Worm (Caenorhabditis elegans) whole organism, L1 larva: Measurements from ENCODE around the gene ilys-5.

Source experiments
- efl-3 ChIP-seq: fragments of 200-800 bp; sonication (Bioruptor generic); optimal IDR thresholded peaks from 2 replicates; lab custom pipeline; 2018; ENCODE audit warnings: mild to moderate bottlenecking, missing genetic modification characterization, missing compliant biosample characterization
- mep-1 ChIP-seq: fragments of 150-350 bp; optimal IDR thresholded peaks from 2 replicates; lab custom pipeline; 2014; ENCODE audit warnings: missing biosample characterization, missing genetic modification characterization
- nhr-85 ChIP-seq: sonication (generic microtip); peaks from one replicate; lab custom pipeline; 2016; ENCODE audit warnings: missing genetic modification characterization, inconsistent platforms, missing compliant biosample characterization

DNA sequence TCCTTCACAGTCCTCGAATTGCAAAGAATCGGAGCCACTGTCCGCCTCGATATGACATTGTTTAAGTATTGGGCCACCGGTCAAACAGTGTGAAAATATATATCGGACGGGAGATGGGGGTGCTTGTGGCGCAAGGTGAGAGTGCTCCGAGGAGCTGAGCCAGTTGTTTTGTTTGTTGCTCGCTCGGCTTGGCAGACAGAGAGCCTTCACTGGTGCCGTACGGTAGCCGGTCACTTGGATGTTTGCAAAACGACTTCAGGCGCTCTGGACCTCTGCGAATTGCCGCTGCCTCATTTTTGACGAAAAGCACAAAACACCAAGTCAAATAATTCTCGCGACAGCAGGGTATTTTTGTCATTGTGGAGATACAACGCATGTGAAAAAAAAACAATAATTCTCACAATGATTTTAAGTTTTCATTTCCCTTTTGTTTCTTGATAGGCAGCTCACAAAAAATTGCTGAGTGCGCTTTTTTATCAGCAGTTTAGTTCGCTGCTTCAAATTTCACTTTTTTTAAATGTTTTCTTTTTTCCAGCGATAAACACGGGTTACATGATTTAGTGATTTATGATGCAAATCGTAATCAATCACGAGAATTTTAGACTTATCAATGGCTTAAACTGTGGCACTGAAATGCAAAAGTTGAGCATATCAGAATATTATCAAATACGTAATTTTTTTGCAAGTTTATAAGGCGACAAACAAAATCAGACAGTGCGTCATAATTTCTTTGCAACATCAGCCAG, 19.4 kb downstream of the ilys-5 start:
- TF ChIP-seq efl-3, result no peak
- TF ChIP-seq nhr-85 (tag; lab: Kevin White, UChicago), result no peak
- no peak for TF ChIP-seq mep-1 (tag; lab: Kevin White, UChicago)
